Worm (Caenorhabditis elegans) whole organism, late embryonic: ENCODE data around the gene mes-2.

Source experiments
- ceh-14 ChIP-seq: sonication (generic microtip); optimal IDR thresholded peaks from 2 replicates; lab custom pipeline; 2016; ENCODE audit warnings: missing genotype, missing genetic modification characterization, missing compliant biosample characterization
- ceh-18 ChIP-seq: sonication (generic microtip); optimal IDR thresholded peaks from 2 replicates; lab custom pipeline; 2016; ENCODE audit warnings: missing genetic modification characterization, missing compliant biosample characterization
- ceh-48 ChIP-seq: sonication (generic microtip); optimal IDR thresholded peaks from 2 replicates; lab custom pipeline; 2016; ENCODE audit warnings: missing genetic modification characterization, inconsistent platforms, missing compliant biosample characterization
- ceh-9 ChIP-seq: sonication (generic microtip); optimal IDR thresholded peaks from 2 replicates; lab custom pipeline; 2016; ENCODE audit warnings: mild to moderate bottlenecking, missing genetic modification characterization, inconsistent platforms, missing compliant biosample characterization
- elt-2 ChIP-seq: sonication (generic microtip); optimal IDR thresholded peaks from 2 replicates; lab custom pipeline; 2016; ENCODE audit warnings: missing genetic modification reagents, missing genetic modification characterization, missing compliant biosample characterization
- elt-4 ChIP-seq: sonication (generic microtip); optimal IDR thresholded peaks from 2 replicates; lab custom pipeline; 2016; ENCODE audit warnings: missing genetic modification characterization, missing compliant biosample characterization
- ets-4 ChIP-seq: sonication (generic microtip); optimal IDR thresholded peaks from 2 replicates; lab custom pipeline; 2016; ENCODE audit warnings: missing genetic modification characterization, missing compliant biosample characterization
- fkh-10 ChIP-seq: fragments of 150-350 bp; optimal IDR thresholded peaks from 2 replicates; lab custom pipeline; 2014; ENCODE audit warnings: missing biosample characterization, missing genetic modification reagents, missing genetic modification characterization
- hlh-8 ChIP-seq: sonication (generic microtip); optimal IDR thresholded peaks from 2 replicates; lab custom pipeline; 2016; ENCODE audit warnings: missing genotype, missing genetic modification characterization, missing compliant biosample characterization
- pqm-1 ChIP-seq: sonication (generic microtip); optimal IDR thresholded peaks from 2 replicates; lab custom pipeline; 2016; ENCODE audit warnings: missing genetic modification characterization, missing compliant biosample characterization
- ref-2 ChIP-seq: sonication (generic microtip); optimal IDR thresholded peaks from 2 replicates; lab custom pipeline; 2016; ENCODE audit warnings: missing genetic modification characterization, missing compliant biosample characterization
- sdc-2 ChIP-seq: sonication (generic microtip); optimal IDR thresholded peaks from 2 replicates; lab custom pipeline; 2016; ENCODE audit warnings: missing genotype, missing genetic modification characterization, missing compliant biosample characterization
- syd-9 ChIP-seq: sonication (generic microtip); optimal IDR thresholded peaks from 2 replicates; lab custom pipeline; 2016; ENCODE audit warnings: mild to moderate bottlenecking, missing genetic modification characterization, moderate library complexity, missing compliant biosample characterization
- tbx-2 ChIP-seq: sonication (generic microtip); optimal IDR thresholded peaks from 2 replicates; lab custom pipeline; 2016; ENCODE audit warnings: missing genetic modification characterization, missing compliant biosample characterization

DNA sequence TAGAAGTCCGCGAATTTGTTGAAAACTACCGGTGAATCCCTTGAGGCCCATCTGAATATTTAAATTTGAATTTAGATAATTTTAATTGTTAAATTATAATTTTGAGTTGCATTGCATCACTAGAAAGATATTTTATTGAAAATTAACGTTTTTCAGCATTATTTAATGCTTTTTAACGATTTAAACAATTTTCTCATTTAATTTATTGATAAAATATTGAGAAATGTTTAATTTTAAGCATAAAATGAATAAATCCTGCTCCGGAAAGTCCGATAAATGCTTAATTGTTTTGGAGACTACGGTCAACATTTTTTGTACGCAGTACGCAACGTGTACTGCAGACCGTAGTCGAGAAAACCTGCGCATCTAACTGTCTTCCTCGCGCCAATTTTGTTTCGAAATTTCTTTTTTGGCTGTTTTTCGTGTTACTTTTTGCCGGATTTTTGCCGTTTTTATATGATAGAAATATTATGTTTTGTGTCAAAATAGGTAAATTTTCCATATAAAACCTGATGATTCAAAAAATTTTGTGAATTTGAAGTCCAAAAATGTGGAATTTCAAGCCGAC, 34.3 kb upstream of the mes-2 start, which contains the start of the genes Y54G11A.17, lin-7 and elof-1:
- TF ChIP-seq hlh-8 (no peak), ceh-9 (tag; lab: Kevin White, UChicago) (no peak), ets-4 (peak; percentile 19), ceh-48 (tag; lab: Kevin White, UChicago) (peak; percentile 60), ceh-14 (tag; lab: Kevin White, UChicago) (no peak), sdc-2 (tag; lab: Kevin White, UChicago) (no peak), elt-4 (no peak), syd-9 (no peak), tbx-2 (peak; percentile 55), pqm-1 (tag; lab: Kevin White, UChicago) (no peak), ref-2 (tag; lab: Kevin White, UChicago) (no peak), ceh-18 (peak; percentile 47), elt-2 (tag; lab: Kevin White, UChicago) (peak; percentile 49), fkh-10 (GFP tag; lab: Kevin White, UChicago) (no peak)
